Worm (Caenorhabditis elegans): ENCODE results near the gene R155.5.

ce11 chrIII:1984860-1985259, 14.5 kb upstream of the R155.5 start, which contains the start of gene Y39A3B.7:
- TF ChIP-seq ref-1 (GFP tag; conservative IDR thresholded peaks at IDR 0.05): no peak
- TF ChIP-seq ztf-23 (GFP tag; IDR thresholded peaks at IDR 0.05): no peak
- no peak for TF ChIP-seq flt-1 (GFP tag; IDR thresholded peaks at IDR 0.05)
- TF ChIP-seq tab-1 (GFP tag; IDR thresholded peaks at IDR 0.05): no peak
- TF ChIP-seq klf-2 (GFP tag; conservative IDR thresholded peaks at IDR 0.05): no peak
- TF ChIP-seq med-1 (GFP tag; optimal IDR thresholded peaks at IDR 0.05; ENCODE audit: insufficient read depth): no peak
- no peak for TF ChIP-seq cog-1 (tag; optimal IDR thresholded peaks at IDR 0.05)
- no peak for TF ChIP-seq T22C8.4 (GFP tag; IDR thresholded peaks at IDR 0.05)
